Fruit fly (Drosophila melanogaster) ovary, adult (tissue): ENCODE data around the gene Rgl.

Experiments
- CG17801 ChIP-seq: fragments of 200-800 bp; optimal IDR thresholded peaks from 2 replicates; lab custom pipeline; 2019; ENCODE audit warnings: missing biosample characterization, mild to moderate bottlenecking, missing genetic modification characterization, moderate library complexity; ENCODE audit not compliant: partially characterized antibody

Rgl gene

dm6 chr3L:13903186-13904020 lies 21.7 kb downstream of the Rgl start, which contains the start of gene dysc:
Gene dysc, minus strand, starts transcription at chr3L:13903236.
- no peak for TF ChIP-seq CG17801

- TF ChIP-seq CG17801, result no peak
These were observed 24.5 kb downstream of the Rgl start for dm6 chr3L:13900635-13901034.

DNA sequence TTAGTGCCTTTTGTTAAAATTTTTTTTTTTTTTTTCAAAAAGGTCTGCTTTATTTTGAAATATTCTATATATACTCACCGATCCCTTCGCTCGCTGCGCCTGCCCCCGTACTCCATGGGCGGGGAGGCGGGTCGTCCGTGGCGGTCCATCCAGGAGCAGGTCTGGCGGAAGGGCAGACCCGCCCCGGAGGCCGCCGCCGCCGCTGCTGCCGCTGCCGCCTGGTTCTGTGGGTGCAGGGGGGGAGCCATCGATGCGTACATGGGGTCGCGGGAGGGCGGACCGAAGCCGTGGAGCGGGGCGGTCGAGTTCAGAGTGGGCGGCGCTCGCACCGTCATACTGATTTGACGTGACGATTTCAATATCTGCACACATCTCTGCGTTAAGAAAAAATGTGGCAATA lies 38.0 kb downstream of the Rgl start:
- no peak for TF ChIP-seq CG17801

DNA sequence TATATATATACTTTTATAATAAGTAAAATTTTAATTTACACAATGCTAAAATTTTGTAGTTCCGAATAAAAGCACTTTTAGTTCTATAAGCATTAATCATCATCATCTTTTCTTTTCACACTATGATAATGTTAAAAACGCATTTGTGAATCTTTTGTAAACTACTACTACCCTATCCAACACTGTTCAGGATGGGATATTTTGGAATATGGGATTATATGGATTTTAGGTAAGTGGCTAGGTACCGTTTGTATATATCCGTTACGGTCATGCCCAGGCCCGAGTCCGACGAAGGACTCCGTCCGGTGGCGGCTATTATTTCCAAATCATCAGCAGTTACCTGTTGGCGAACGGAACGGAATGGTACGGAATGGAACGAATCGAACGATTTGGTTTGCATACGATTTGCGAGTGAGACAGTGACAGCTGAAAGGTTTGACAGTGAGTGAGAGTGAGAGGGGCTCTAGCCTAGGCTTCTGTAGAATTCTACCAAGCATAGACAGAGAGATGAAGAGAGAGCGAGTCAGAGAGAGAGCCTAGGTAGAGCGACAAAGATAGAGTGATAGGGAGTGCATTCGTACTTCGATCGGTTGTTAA lies 40.6 kb downstream of the Rgl start:
- TF ChIP-seq CG17801, result no peak

DNA sequence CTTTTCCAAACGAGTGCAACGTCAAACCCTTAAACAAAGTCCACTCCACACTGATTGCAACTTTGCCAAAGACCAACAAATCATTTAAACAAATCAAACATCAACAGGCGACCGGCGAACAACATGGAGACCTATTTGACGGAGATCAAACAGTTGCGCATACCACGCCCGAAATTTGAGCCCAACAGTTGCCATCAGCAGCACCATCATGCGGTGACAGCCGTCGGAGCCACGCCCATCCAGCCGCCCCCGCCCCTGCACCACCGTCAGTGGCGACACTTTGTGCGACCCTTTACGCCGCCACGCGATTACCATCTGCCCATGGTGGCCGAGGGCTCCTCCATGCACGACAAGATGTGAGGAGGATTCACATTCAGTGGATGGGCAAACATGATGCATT lies 42.6 kb downstream of the Rgl start:
- no peak for TF ChIP-seq CG17801

DNA sequence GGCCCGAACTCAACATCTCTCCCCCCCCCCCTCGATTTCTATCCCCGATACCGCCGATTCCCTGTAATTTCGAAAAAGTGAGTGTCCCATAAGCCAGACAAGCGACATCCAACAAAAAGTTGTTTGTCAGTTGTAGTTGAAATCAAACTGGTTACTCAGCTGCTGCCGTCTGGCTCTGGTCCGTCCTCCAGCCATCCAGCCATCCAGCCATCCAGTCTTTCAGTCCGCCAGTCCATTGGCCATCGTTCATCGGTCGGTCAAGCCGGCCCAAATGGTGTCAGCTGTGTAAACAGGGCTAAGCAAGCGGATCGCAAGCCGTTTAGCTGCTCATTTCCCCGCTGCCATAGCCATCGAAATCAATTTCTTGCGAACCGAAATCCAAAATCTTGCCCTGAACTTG lies 43.6 kb downstream of the Rgl start:
- no peak for TF ChIP-seq CG17801

DNA sequence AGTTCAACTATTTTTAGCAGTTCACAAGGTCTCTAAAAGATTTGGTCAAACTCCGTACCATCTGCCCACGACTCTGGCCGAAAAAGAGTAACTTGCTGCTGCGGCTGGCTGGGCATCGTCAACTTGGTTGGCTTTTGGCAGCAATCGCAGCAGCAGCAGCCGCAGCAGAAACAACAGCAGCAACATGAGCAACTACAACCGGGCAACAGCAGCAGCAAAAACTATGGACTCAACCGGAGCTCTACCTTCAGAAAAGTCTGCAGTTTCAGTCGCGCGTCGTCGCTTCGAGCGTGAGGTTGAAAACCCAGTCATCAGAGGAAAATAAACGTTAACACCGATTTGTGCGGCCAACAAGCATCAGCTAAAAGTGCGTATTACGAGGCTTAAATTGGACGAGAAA lies 46.4 kb downstream of the Rgl start, which contains the start of gene CG13737:
Gene CG13737, plus strand, starts transcription at position 266 of the 400 bp plus-strand sequence.
- TF ChIP-seq CG17801, result no peak

- no peak for TF ChIP-seq CG17801
These were observed 47.2 kb downstream of the Rgl start for dm6 chr3L:13877904-13878303.

DNA sequence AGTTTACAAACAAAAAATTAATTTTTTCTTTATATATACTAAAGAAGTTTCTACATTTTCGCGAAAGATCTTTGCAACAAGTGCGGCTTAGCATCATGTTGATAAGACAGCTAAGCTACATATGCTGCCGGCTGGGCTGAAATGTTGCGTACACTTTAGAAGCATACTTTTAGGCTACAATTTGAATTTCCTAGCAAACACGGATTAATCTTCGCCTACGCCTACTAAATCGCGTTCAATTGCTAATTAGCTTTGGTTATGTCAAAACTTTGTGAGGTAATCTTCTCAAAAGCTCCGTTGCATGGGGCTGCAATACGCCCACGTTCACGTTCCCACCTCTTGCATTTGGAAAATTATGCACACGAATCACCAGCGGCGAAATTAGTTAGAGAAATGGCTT lies 48.2 kb downstream of the Rgl start:
- TF ChIP-seq CG17801, result no peak

DNA sequence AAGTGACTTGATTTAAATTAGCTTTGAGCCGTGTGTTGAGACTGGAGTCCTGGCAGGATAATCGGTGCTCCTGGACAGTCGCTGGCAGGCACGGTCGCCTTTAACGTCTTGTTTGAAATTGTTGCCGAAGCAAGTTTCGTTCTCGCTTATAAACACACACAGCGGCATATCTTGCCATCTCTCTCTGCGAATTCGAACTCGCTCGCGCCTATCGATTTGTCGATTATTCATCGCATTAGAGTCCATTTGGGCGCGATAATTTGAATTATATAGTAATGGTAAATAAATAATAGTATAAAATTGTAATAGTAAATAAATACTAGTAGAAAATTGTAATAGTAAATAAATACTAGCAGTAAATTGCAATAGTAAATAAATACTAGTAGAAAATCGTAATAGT lies 58.4 kb downstream of the Rgl start, which contains the start of gene CG8745:
Gene CG8745, minus strand, starts transcription at position 126 of the 400 bp plus-strand sequence.
- TF ChIP-seq CG17801, result no peak

dm6 chr3L:13866270-13866669 lies 58.9 kb downstream of the Rgl start:
- no peak for TF ChIP-seq CG17801

- TF ChIP-seq CG17801, result no peak
These were observed 59.7 kb downstream of the Rgl start for dm6 chr3L:13865484-13865883.

dm6 chr3L:13864568-13864967 lies 60.6 kb downstream of the Rgl start:
- TF ChIP-seq CG17801, result no peak

DNA sequence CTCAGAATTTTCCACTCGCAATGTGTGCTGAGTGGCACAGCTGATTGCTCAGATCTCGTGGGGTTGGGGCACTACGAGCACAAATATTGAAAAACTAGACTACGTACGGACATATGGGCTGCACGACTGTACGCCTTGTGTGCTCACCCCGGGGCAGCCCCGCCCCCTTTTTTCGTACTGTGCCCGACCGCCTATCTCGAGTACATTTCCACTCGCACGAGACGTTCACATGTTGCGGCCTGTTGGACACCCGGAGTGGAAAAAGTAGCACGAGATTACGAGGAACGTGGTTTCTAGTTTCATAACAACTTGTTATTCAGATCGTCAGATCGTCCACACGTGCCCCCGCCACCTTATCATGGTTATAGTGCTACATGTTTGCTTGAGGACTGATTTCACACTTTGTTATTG lies 61.8 kb downstream of the Rgl start:
- no peak for TF ChIP-seq CG17801

DNA sequence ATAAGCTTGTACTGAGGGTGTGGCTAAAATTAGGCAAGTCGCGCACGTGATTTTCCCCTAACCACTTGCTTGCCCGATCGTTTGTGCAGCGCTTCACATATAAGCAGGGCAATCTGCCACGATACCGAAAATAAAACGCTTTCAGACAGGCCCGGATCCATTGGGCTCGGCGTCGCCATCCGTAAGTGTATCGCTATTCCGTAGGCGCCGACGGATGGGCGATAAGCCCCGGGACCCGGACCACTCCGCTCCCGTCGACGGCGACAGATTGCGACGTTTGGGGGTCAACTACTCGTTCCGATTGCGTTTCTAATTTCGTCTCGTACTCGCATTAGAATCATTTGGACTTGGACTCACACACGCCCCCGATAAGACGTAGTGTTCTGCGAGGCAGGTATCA lies 62.7 kb downstream of the Rgl start:
- TF ChIP-seq CG17801, result no peak

dm6 chr3L:13859688-13860373 lies 65.3 kb downstream of the Rgl start:
- TF ChIP-seq CG17801, result no peak
